Fruit fly (Drosophila melanogaster) whole organism, prepupa: ENCODE data around the gene CG12054.

Experiments used
- CG10631 ChIP-seq: fragments of 200-800 bp; sonication (Bioruptor generic); optimal IDR thresholded peaks from 2 replicates; lab custom pipeline; 2016; ENCODE audit warnings: missing biosample characterization, missing genetic modification characterization
- CG11762 ChIP-seq: fragments of 200-800 bp; sonication (Bioruptor generic); optimal IDR thresholded peaks from 3 replicates; lab custom pipeline; 2016; ENCODE audit warnings: missing biosample characterization, missing genetic modification characterization; ENCODE audit not compliant: insufficient read depth
- CG15336 ChIP-seq: fragments of 200-800 bp; sonication (Bioruptor generic); IDR thresholded peaks from 2 replicates; pipeline ENCODE4 v1.3.6; 2022; ENCODE audit warnings: missing biosample characterization, missing genetic modification characterization
- CG1621 ChIP-seq: fragments of 200-800 bp; sonication (Bioruptor generic); optimal IDR thresholded peaks from 3 replicates; lab custom pipeline; 2018; ENCODE audit warnings: missing biosample characterization, mild to moderate bottlenecking, missing genetic modification characterization
- CG16779 ChIP-seq: fragments of 200-800 bp; sonication (Bioruptor generic); optimal IDR thresholded peaks from 3 replicates; lab custom pipeline; 2017; ENCODE audit warnings: missing biosample characterization, mild to moderate bottlenecking, missing genetic modification characterization
- CG3032 ChIP-seq: fragments of 200-800 bp; optimal IDR thresholded peaks from 2 replicates; lab custom pipeline; 2019; ENCODE audit warnings: missing biosample characterization, mild to moderate bottlenecking, missing genetic modification characterization, moderate library complexity
- CG31627 ChIP-seq: fragments of 200-800 bp; sonication (Bioruptor generic); optimal IDR thresholded peaks from 3 replicates; lab custom pipeline; 2016; ENCODE audit warnings: missing biosample characterization, missing genetic modification characterization
- CG32006 ChIP-seq: fragments of 200-800 bp; sonication (Bioruptor generic); optimal IDR thresholded peaks from 3 replicates; lab custom pipeline; 2017; ENCODE audit warnings: missing biosample characterization, mild to moderate bottlenecking, missing genetic modification characterization
- CG34406 ChIP-seq: fragments of 200-800 bp; sonication (Bioruptor generic); optimal IDR thresholded peaks from 3 replicates; lab custom pipeline; 2016; ENCODE audit warnings: missing biosample characterization, missing genetic modification characterization
- CG3919 ChIP-seq: fragments of 200-800 bp; sonication (Bioruptor generic); optimal IDR thresholded peaks from 3 replicates; lab custom pipeline; 2016; ENCODE audit warnings: missing biosample characterization, missing genetic modification characterization
- CG4318 ChIP-seq: fragments of 200-800 bp; sonication (Bioruptor generic); optimal IDR thresholded peaks from 3 replicates; lab custom pipeline; 2017; ENCODE audit warnings: missing biosample characterization, mild to moderate bottlenecking, missing genetic modification characterization
- CG6163 ChIP-seq: fragments of 200-800 bp; sonication (Bioruptor generic); IDR thresholded peaks from 3 replicates; pipeline ENCODE4 v1.3.6; 2022; ENCODE audit warnings: missing biosample characterization, missing genetic modification characterization
- CG6808 ChIP-seq: fragments of 200-800 bp; sonication (Bioruptor generic); optimal IDR thresholded peaks from 3 replicates; lab custom pipeline; 2017; ENCODE audit warnings: missing biosample characterization, missing genetic modification characterization, mild to moderate bottlenecking, moderate library complexity, missing genetic modification reagents
- CG6854 ChIP-seq: fragments of 200-800 bp; sonication (Bioruptor generic); optimal IDR thresholded peaks from 2 replicates; lab custom pipeline; 2017; ENCODE audit warnings: missing biosample characterization, mild to moderate bottlenecking, missing genetic modification characterization
- CG7368 ChIP-seq: fragments of 200-800 bp; sonication (Bioruptor generic); optimal IDR thresholded peaks from 3 replicates; lab custom pipeline; 2016; ENCODE audit warnings: missing biosample characterization, missing genetic modification characterization
- CG8119 ChIP-seq: fragments of 200-800 bp; sonication (Bioruptor generic); IDR thresholded peaks from 3 replicates; pipeline ENCODE4 v1.3.6; 2022; ENCODE audit warnings: missing biosample characterization, missing genetic modification characterization
- CG8632 ChIP-seq: fragments of 200-800 bp; sonication (Bioruptor generic); optimal IDR thresholded peaks from 3 replicates; lab custom pipeline; 2016; ENCODE audit warnings: missing biosample characterization, missing genetic modification characterization
- CG9139 ChIP-seq: fragments of 200-800 bp; sonication (Bioruptor generic); optimal IDR thresholded peaks from 3 replicates; lab custom pipeline; 2017; ENCODE audit warnings: missing biosample characterization, mild to moderate bottlenecking, missing genetic modification characterization
- Eip75B ChIP-seq: fragments of 200-800 bp; sonication (Bioruptor generic); optimal IDR thresholded peaks from 3 replicates; lab custom pipeline; 2016; ENCODE audit warnings: missing biosample characterization, missing genetic modification characterization
- Eip78C ChIP-seq: fragments of 200-800 bp; sonication (Bioruptor generic); peaks from one replicate; lab custom pipeline; 2016; ENCODE audit warnings: missing biosample characterization, missing genetic modification characterization
- Eip93F ChIP-seq: fragments of 200-800 bp; sonication (Bioruptor generic); optimal IDR thresholded peaks from 2 replicates; lab custom pipeline; 2016; ENCODE audit warnings: missing biosample characterization, mild to moderate bottlenecking, missing genetic modification characterization
- Ets21C ChIP-seq: fragments of 200-800 bp; sonication (Bioruptor generic); optimal IDR thresholded peaks from 3 replicates; lab custom pipeline; 2016; ENCODE audit warnings: missing biosample characterization, missing genetic modification characterization
- Ets96B ChIP-seq: fragments of 200-800 bp; optimal IDR thresholded peaks from 2 replicates; lab custom pipeline; 2019; ENCODE audit warnings: missing biosample characterization, mild to moderate bottlenecking, missing genetic modification characterization, moderate library complexity
- Gug ChIP-seq: fragments of 200-800 bp; sonication (Bioruptor generic); IDR thresholded peaks from 2 replicates; pipeline ENCODE4 v1.3.6; 2022; ENCODE audit warnings: missing biosample characterization, missing genetic modification characterization
- Hr38 ChIP-seq: sonication (Bioruptor generic); optimal IDR thresholded peaks from 2 replicates; lab custom pipeline; 2016; ENCODE audit warnings: missing biosample characterization, missing genetic modification characterization
- Hr4 ChIP-seq: fragments of 200-800 bp; sonication (Bioruptor generic); optimal IDR thresholded peaks from 3 replicates; lab custom pipeline; 2016; ENCODE audit warnings: missing biosample characterization, missing genetic modification characterization
- OdsH ChIP-seq: fragments of 200-800 bp; sonication (Bioruptor generic); optimal IDR thresholded peaks from 3 replicates; lab custom pipeline; 2016; ENCODE audit warnings: missing biosample characterization, missing genetic modification characterization
- Sox102F ChIP-seq: fragments of 200-800 bp; sonication (Bioruptor generic); optimal IDR thresholded peaks from 2 replicates; lab custom pipeline; 2016; ENCODE audit warnings: missing biosample characterization, mild to moderate bottlenecking, missing genetic modification characterization
- Sox14 ChIP-seq: fragments of 200-800 bp; sonication (Bioruptor generic); optimal IDR thresholded peaks from 3 replicates; lab custom pipeline; 2016; ENCODE audit warnings: missing biosample characterization, missing genetic modification characterization
- Sox15 ChIP-seq: fragments of 200-800 bp; sonication (Bioruptor generic); optimal IDR thresholded peaks from 3 replicates; lab custom pipeline; 2016; ENCODE audit warnings: missing biosample characterization, missing genetic modification characterization
- achi ChIP-seq: fragments of 200-800 bp; sonication (Bioruptor generic); optimal IDR thresholded peaks from 3 replicates; lab custom pipeline; 2016; ENCODE audit warnings: missing biosample characterization, missing genetic modification characterization
- cyc ChIP-seq: fragments of 200-800 bp; sonication (Bioruptor generic); optimal IDR thresholded peaks from 3 replicates; lab custom pipeline; 2016; ENCODE audit warnings: missing biosample characterization, missing genetic modification characterization
- dsx ChIP-seq: fragments of 200-800 bp; optimal IDR thresholded peaks from 3 replicates; lab custom pipeline; 2019; ENCODE audit warnings: missing biosample characterization, mild to moderate bottlenecking, missing genetic modification characterization, moderate library complexity; ENCODE audit not compliant: poor library complexity, severe bottlenecking
- eg ChIP-seq: fragments of 200-800 bp; sonication (Bioruptor generic); IDR thresholded peaks from 3 replicates; pipeline ENCODE4 v1.3.6; 2022; ENCODE audit warnings: missing biosample characterization, missing genetic modification characterization
- esn ChIP-seq: fragments of 200-800 bp; sonication (Bioruptor generic); optimal IDR thresholded peaks from 2 replicates; lab custom pipeline; 2016; ENCODE audit warnings: missing biosample characterization, mild to moderate bottlenecking, missing genetic modification characterization, moderate library complexity
- fd59A ChIP-seq: fragments of 200-800 bp; sonication (Bioruptor generic); optimal IDR thresholded peaks from 2 replicates; lab custom pipeline; 2017; ENCODE audit warnings: missing biosample characterization, mild to moderate bottlenecking, missing genetic modification characterization, missing genetic modification reagents
- fd85E ChIP-seq: fragments of 200-800 bp; sonication (Bioruptor generic); optimal IDR thresholded peaks from 3 replicates; lab custom pipeline; 2016; ENCODE audit warnings: missing biosample characterization, missing genetic modification characterization
- fkh ChIP-seq: fragments of 200-800 bp; sonication (Bioruptor generic); optimal IDR thresholded peaks from 3 replicates; lab custom pipeline; 2017; ENCODE audit warnings: missing biosample characterization, mild to moderate bottlenecking, missing genetic modification characterization, moderate library complexity
- lz ChIP-seq: fragments of 200-800 bp; sonication (Bioruptor generic); optimal IDR thresholded peaks from 3 replicates; lab custom pipeline; 2016; ENCODE audit warnings: missing biosample characterization, missing genetic modification characterization
- net ChIP-seq: fragments of 200-800 bp; sonication (Bioruptor generic); optimal IDR thresholded peaks from 3 replicates; lab custom pipeline; 2016; ENCODE audit warnings: missing biosample characterization, missing genetic modification characterization
- pdm3 ChIP-seq: fragments of 200-800 bp; sonication (Bioruptor generic); optimal IDR thresholded peaks from 3 replicates; lab custom pipeline; 2016; ENCODE audit warnings: missing biosample characterization, missing genetic modification characterization
- salr ChIP-seq, 2 experiments: fragments of 200-800 bp; sonication (Bioruptor generic); optimal IDR thresholded peaks; 3 replicates each; lab custom pipeline; 2016 to 2018; ENCODE audit warnings: missing biosample characterization in 2 of 2, missing genetic modification characterization in 2 of 2, mild to moderate bottlenecking in 1 of 2
- spab ChIP-seq: fragments of 200-800 bp; sonication (Bioruptor generic); optimal IDR thresholded peaks from 2 replicates; lab custom pipeline; 2017; ENCODE audit warnings: missing biosample characterization, mild to moderate bottlenecking, missing genetic modification characterization, missing genetic modification reagents
- ss ChIP-seq, 2 experiments: fragments of 200-800 bp; sonication (Bioruptor generic); optimal IDR thresholded peaks; 2 replicates in 1 of 2; 3 replicates in 1 of 2; lab custom pipeline; 2017 to 2018; ENCODE audit warnings: mild to moderate bottlenecking in 2 of 2, missing biosample characterization in 2 of 2, missing genetic modification characterization in 2 of 2, moderate library complexity in 1 of 2
- svp ChIP-seq: fragments of 200-800 bp; sonication (Bioruptor generic); peaks from one replicate; lab custom pipeline; 2016; ENCODE audit warnings: missing biosample characterization, missing genetic modification characterization
- topi ChIP-seq: fragments of 200-800 bp; sonication (Bioruptor generic); optimal IDR thresholded peaks from 3 replicates; lab custom pipeline; 2016; ENCODE audit warnings: missing biosample characterization, missing genetic modification characterization
- vri ChIP-seq: fragments of 200-800 bp; sonication (Bioruptor generic); optimal IDR thresholded peaks from 3 replicates; lab custom pipeline; 2016; ENCODE audit warnings: missing biosample characterization, mild to moderate bottlenecking, missing genetic modification characterization

The CG12054 gene

dm6 chr3R:31221337-31222047 is 990 bp downstream of the CG12054 start (continued):
- TF ChIP-seq CG10631 (GFP tag; lab: Kevin White, UChicago) (no peak), esn (GFP tag; lab: Kevin White, UChicago) (no peak), cyc (no peak), lz (GFP tag; lab: Kevin White, UChicago) (no peak), CG6808 (GFP tag; lab: Kevin White, UChicago) (peak; percentile 83), Sox102F (GFP tag; lab: Kevin White, UChicago) (peak; percentile 53), Hr4 (GFP tag; lab: Kevin White, UChicago) (no peak), svp (GFP tag; lab: Kevin White, UChicago) (peak; percentile 91), CG9139 (GFP tag; lab: Kevin White, UChicago) (peak; percentile 81), CG11762 (GFP tag; lab: Kevin White, UChicago) (peak; percentile 33), achi (GFP tag; lab: Kevin White, UChicago) (no peak), Sox15 (GFP tag; lab: Kevin White, UChicago) (no peak), CG8119 (GFP tag; lab: Robert Waterston, UW) (no peak), CG16779 (peak; percentile 86), Sox14 (GFP tag; lab: Kevin White, UChicago) (peak; percentile 40), CG34406 (GFP tag; lab: Kevin White, UChicago) (peak; percentile 41), pdm3 (peak; percentile 44), ss (GFP tag; optimal IDR thresholded peaks at IDR 0.05; lab: Kevin White, UChicago) (peak; percentile 88 to 92), Eip93F (peak; percentile 25), CG6854 (peak; percentile 54), CG7368 (GFP tag; lab: Kevin White, UChicago) (peak; percentile 29), Hr38 (GFP tag; lab: Kevin White, UChicago) (no peak), CG4318 (GFP tag; lab: Kevin White, UChicago) (no peak), dsx (GFP tag; lab: Kevin White, UChicago) (peak; percentile 66), Eip78C (GFP tag; lab: Kevin White, UChicago) (peak; percentile 68), topi (GFP tag; lab: Kevin White, UChicago) (no peak), CG3032 (tag; lab: Kevin White, UChicago) (peak; percentile 62), Gug (no peak), salr (GFP tag; optimal IDR thresholded peaks at IDR 0.05; lab: Kevin White, UChicago) (peak; percentile 58 to 74), fkh (peak; percentile 84), fd85E (GFP tag; lab: Kevin White, UChicago) (no peak), CG3919 (GFP tag; lab: Kevin White, UChicago) (peak; percentile 29), Ets96B (peak; percentile 71), CG15336 (no peak)

- peak; percentile 71 for TF ChIP-seq OdsH (GFP tag; lab: Kevin White, UChicago)
- TF ChIP-seq CG1621 (tag; lab: Kevin White, UChicago): peak; percentile 40
- TF ChIP-seq CG7368 (GFP tag; lab: Kevin White, UChicago): peak; percentile 43
- peak; percentile 79 for TF ChIP-seq esn (GFP tag; lab: Kevin White, UChicago)
- TF ChIP-seq CG6163 (GFP tag; lab: Robert Waterston, UW): no peak
- TF ChIP-seq eg (GFP tag; lab: Robert Waterston, UW): no peak
- peak; percentile 47 for TF ChIP-seq CG34406 (GFP tag; lab: Kevin White, UChicago)
- peak; percentile 64 for TF ChIP-seq fd59A (GFP tag; lab: Kevin White, UChicago)
- TF ChIP-seq CG4318 (GFP tag; lab: Kevin White, UChicago): no peak
- TF ChIP-seq CG31627 (GFP tag; lab: Kevin White, UChicago): peak; percentile 78
- TF ChIP-seq Ets21C (GFP tag; lab: Kevin White, UChicago): peak; percentile 71
- peak; percentile 79 for TF ChIP-seq lz (GFP tag; lab: Kevin White, UChicago)
- peak; percentile 57 for TF ChIP-seq CG8632
- peak; percentile 69 for TF ChIP-seq net (GFP tag; lab: Kevin White, UChicago)
- TF ChIP-seq spab (GFP tag; lab: Kevin White, UChicago): peak; percentile 41
- TF ChIP-seq salr (GFP tag; optimal IDR thresholded peaks at IDR 0.05; lab: Kevin White, UChicago): peak; percentile 28 to 40
- no peak for TF ChIP-seq Eip93F
- TF ChIP-seq Hr38 (GFP tag; lab: Kevin White, UChicago): no peak
- TF ChIP-seq Eip75B: peak; percentile 75
- peak; percentile 64 for TF ChIP-seq topi (GFP tag; lab: Kevin White, UChicago)
- TF ChIP-seq ss (GFP tag; optimal IDR thresholded peaks at IDR 0.05; lab: Kevin White, UChicago): peak; percentile 31 to 59
- peak; percentile 80 for TF ChIP-seq CG32006
- peak; percentile 79 for TF ChIP-seq vri (GFP tag; lab: Kevin White, UChicago)
- TF ChIP-seq pdm3: peak; percentile 75
- no peak for TF ChIP-seq Gug
Measured at dm6 chr3R:31222125-31222889, 1.8 kb downstream of the CG12054 start.
